Fruit fly (Drosophila melanogaster) S2 (cell line): ENCODE data around the gene GlcAT-I.

Source experiments
- CG8478 ChIP-seq: fragments of >200 bp; optimal IDR thresholded peaks from 2 replicates; lab custom pipeline; 2018
- CTCF ChIP-seq, 2 experiments: fragments of >200 bp; optimal IDR thresholded peaks; 2 replicates each; lab custom pipeline; 2018

DNA sequence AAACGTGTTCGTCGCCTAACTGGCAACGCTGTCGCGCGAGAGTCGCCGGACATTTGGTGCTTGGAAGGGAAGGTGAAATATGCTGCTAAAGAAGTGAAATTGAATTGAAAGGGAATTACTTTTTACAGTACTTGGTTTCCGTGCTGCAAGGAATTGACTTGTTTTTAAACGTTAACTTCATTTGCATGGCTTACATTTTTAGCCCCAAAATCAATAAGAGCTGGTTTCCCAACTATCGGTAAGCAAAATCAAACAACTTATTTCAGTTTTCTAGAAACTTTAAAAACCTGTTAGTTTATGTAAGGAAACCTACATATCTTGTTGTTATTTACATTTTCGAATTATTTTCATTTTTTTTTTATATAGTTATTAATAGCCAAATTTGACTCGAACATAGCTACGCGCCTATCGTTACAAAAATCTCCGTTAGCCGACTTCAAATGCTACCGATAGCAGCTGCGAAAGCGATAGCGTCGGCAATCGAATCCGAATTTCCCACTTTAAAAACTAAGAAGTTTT is 17.3 kb upstream of the GlcAT-I start, which contains the start of the genes dgt4 and Nsun2:
- TF ChIP-seq CG8478 (lab: Kevin White, UChicago) = no peak
- no peak for TF ChIP-seq CTCF (optimal IDR thresholded peaks at IDR 0.05; lab: Kevin White, UChicago)
